Fruit fly (Drosophila melanogaster): Measurements from ENCODE around the gene mRpL47.
A peak's percentile ranks its signal among the peaks of the same experiment; 100 is the strongest.

The mRpL47 gene

dm6 chr3R:9487961-9488360 lies 27.7 kb downstream of the mRpL47 start (continued):
- TF ChIP-seq CG11504 (tag; optimal IDR thresholded peaks at IDR 0.05) (peak; percentile 50), Meics (GFP tag; optimal IDR thresholded peaks at IDR 0.05) (peak; percentile 52)

- TF ChIP-seq maf-S (GFP tag; optimal IDR thresholded peaks at IDR 0.05) (no peak), CG9817 (tag; optimal IDR thresholded peaks at IDR 0.05) (no peak), tin (GFP tag; optimal IDR thresholded peaks at IDR 0.05) (no peak), hb (GFP tag; IDR thresholded peaks at IDR 0.05; ENCODE audit: partially characterized antibody) (no peak), CG3065 (GFP tag; optimal IDR thresholded peaks at IDR 0.05) (no peak), dpn (GFP tag; optimal IDR thresholded peaks at IDR 0.05) (no peak), stwl (tag; optimal IDR thresholded peaks at IDR 0.05) (no peak), crol (GFP tag; IDR thresholded peaks at IDR 0.05) (peak; percentile 51), dmrt99B (tag; optimal IDR thresholded peaks at IDR 0.05) (no peak), CG15601 (tag; optimal IDR thresholded peaks at IDR 0.05) (no peak), Rfx (GFP tag; IDR thresholded peaks at IDR 0.05) (peak; percentile 24; the same call in 1 of the 2 replicates), CG32532 (GFP tag; IDR thresholded peaks at IDR 0.05) (0 out of 2 replicates have a peak, but pooled peaks have one; percentile 33), ap (GFP tag; IDR thresholded peaks at IDR 0.05) (no peak), slbo (GFP tag; IDR thresholded peaks at IDR 0.05) (no peak), CG16779 (GFP tag; IDR thresholded peaks at IDR 0.05) (0 out of 2 replicates have a peak, but pooled peaks have one; percentile 3), abd-A (tag; optimal IDR thresholded peaks at IDR 0.05) (peak; percentile 88)
Observed at dm6 chr3R:9487561-9487960, 28.1 kb downstream of the mRpL47 start.

dm6 chr3R:9480396-9480795 lies 35.3 kb downstream of the mRpL47 start:
- no peak for TF ChIP-seq Ssrp (tag; optimal IDR thresholded peaks at IDR 0.05)
- TF ChIP-seq E2f1 (GFP tag; IDR thresholded peaks at IDR 0.05): no peak
- 0 out of 3 replicates have a peak, but pooled peaks have one; percentile 28 for TF ChIP-seq CG11695 (GFP tag; IDR thresholded peaks at IDR 0.05)
- no peak for TF ChIP-seq psq (GFP tag; optimal IDR thresholded peaks at IDR 0.05)
- TF ChIP-seq HLH54F (GFP tag; optimal IDR thresholded peaks at IDR 0.05): no peak
- TF ChIP-seq CG17359 (tag; optimal IDR thresholded peaks at IDR 0.05): peak; percentile 29
- no peak for TF ChIP-seq cwo (GFP tag; optimal IDR thresholded peaks at IDR 0.05)
- no peak for TF ChIP-seq wek (GFP tag; optimal IDR thresholded peaks at IDR 0.05)
- TF ChIP-seq vfl (GFP tag; optimal IDR thresholded peaks at IDR 0.05): no peak
- TF ChIP-seq Med (GFP tag): peak; percentile 41
- peak; percentile 9 for TF ChIP-seq Blimp-1 (GFP tag; optimal IDR thresholded peaks at IDR 0.05)
- no peak for TF ChIP-seq gsb-n (tag; optimal IDR thresholded peaks at IDR 0.05)
- TF ChIP-seq chinmo (GFP tag; IDR thresholded peaks at IDR 0.05; ENCODE audit: partially characterized antibody): 0 out of 4 replicates have a peak, but pooled peaks have one; percentile 49
- 0 out of 3 replicates have a peak, but pooled peaks have one; percentile 37 for TF ChIP-seq H15 (GFP tag; IDR thresholded peaks at IDR 0.05)
- TF ChIP-seq Atf3 (GFP tag; optimal IDR thresholded peaks at IDR 0.05): no peak
- no peak for TF ChIP-seq CG17385 (GFP tag; optimal IDR thresholded peaks at IDR 0.05)
- no peak for TF ChIP-seq CG17186 (GFP tag; optimal IDR thresholded peaks at IDR 0.05)
- peak; percentile 12 for TF ChIP-seq dmrt99B (tag; optimal IDR thresholded peaks at IDR 0.05)
- no peak for TF ChIP-seq CG1529 (GFP tag; optimal IDR thresholded peaks at IDR 0.05)
- TF ChIP-seq kay (GFP tag; optimal IDR thresholded peaks at IDR 0.05): no peak
- no peak for TF ChIP-seq CG13123 (GFP tag; optimal IDR thresholded peaks at IDR 0.05)
- no peak for TF ChIP-seq Mad (GFP tag; optimal IDR thresholded peaks at IDR 0.05)
- no peak for TF ChIP-seq zen (tag; optimal IDR thresholded peaks at IDR 0.05)
- TF ChIP-seq Taf1 (GFP tag; IDR thresholded peaks at IDR 0.05): no peak
- TF ChIP-seq phol (tag; optimal IDR thresholded peaks at IDR 0.05): peak; percentile 13
- no peak for TF ChIP-seq CG11456 (GFP tag; IDR thresholded peaks at IDR 0.05)
- TF ChIP-seq da (GFP tag; optimal IDR thresholded peaks at IDR 0.05): no peak
- no peak for TF ChIP-seq yki (optimal IDR thresholded peaks at IDR 0.05)
- TF ChIP-seq bcd (GFP tag; optimal IDR thresholded peaks at IDR 0.05): no peak
- no peak for TF ChIP-seq unpg (GFP tag; optimal IDR thresholded peaks at IDR 0.05)
- TF ChIP-seq Hmr (GFP tag; optimal IDR thresholded peaks at IDR 0.05): no peak
- no peak for TF ChIP-seq CG13424 (tag; optimal IDR thresholded peaks at IDR 0.05)
